Fruit fly (Drosophila melanogaster) whole organism, embryonic: ENCODE data around the gene Ts.

Experiments
- Aef1 ChIP-seq: fragments of 200-800 bp; sonication (Bioruptor generic); IDR thresholded peaks from 3 replicates; pipeline ENCODE4 v1.3.6; 2022; ENCODE audit warnings: missing biosample characterization, missing genetic modification characterization
- B-H1 ChIP-seq: fragments of 200-800 bp; sonication (Bioruptor generic); IDR thresholded peaks from 3 replicates; pipeline ENCODE4 v1.3.6; 2022; ENCODE audit warnings: missing biosample characterization, missing genetic modification characterization
- BtbVII ChIP-seq: fragments of 200-800 bp; sonication (Bioruptor generic); optimal IDR thresholded peaks from 3 replicates; lab custom pipeline; 2017; ENCODE audit warnings: missing biosample characterization, mild to moderate bottlenecking, missing genetic modification characterization
- CG10366 ChIP-seq: fragments of 200-800 bp; sonication (Bioruptor generic); IDR thresholded peaks from 2 replicates; pipeline ENCODE4 v1.3.6; 2022; ENCODE audit warnings: missing biosample characterization, missing genetic modification characterization
- CG10543 ChIP-seq: fragments of 200-800 bp; sonication (Bioruptor generic); optimal IDR thresholded peaks from 3 replicates; lab custom pipeline; 2017; ENCODE audit warnings: missing biosample characterization, mild to moderate bottlenecking, missing genetic modification characterization, moderate library complexity
- CG14965 ChIP-seq: fragments of 200-800 bp; sonication (Bioruptor generic); optimal IDR thresholded peaks from 2 replicates; lab custom pipeline; 2016; ENCODE audit warnings: missing biosample characterization, missing genetic modification characterization, borderline replicate concordance
- CG15479 ChIP-seq: fragments of 200-800 bp; sonication (Bioruptor generic); optimal IDR thresholded peaks from 3 replicates; lab custom pipeline; 2019; ENCODE audit warnings: missing biosample characterization, mild to moderate bottlenecking, missing genetic modification characterization, moderate library complexity
- CG16813 ChIP-seq: fragments of 200-800 bp; sonication (Bioruptor generic); IDR thresholded peaks from 3 replicates; pipeline ENCODE4 v1.3.6; 2022; ENCODE audit warnings: missing biosample characterization, missing genetic modification characterization; ENCODE audit not compliant: partially characterized antibody
- CG32532 ChIP-seq: fragments of 200-800 bp; sonication (Bioruptor generic); IDR thresholded peaks from 2 replicates; pipeline ENCODE4 v1.3.6; 2022; ENCODE audit warnings: missing biosample characterization, missing genetic modification characterization
- CG3281 ChIP-seq: fragments of 200-800 bp; sonication (Bioruptor generic); optimal IDR thresholded peaks from 3 replicates; lab custom pipeline; 2017; ENCODE audit warnings: missing biosample characterization, mild to moderate bottlenecking, missing genetic modification characterization
- CG34376 ChIP-seq: fragments of 200-800 bp; sonication (Bioruptor generic); optimal IDR thresholded peaks from 2 replicates; lab custom pipeline; 2018; ENCODE audit warnings: missing biosample characterization, mild to moderate bottlenecking, missing genetic modification characterization
- CG8388 ChIP-seq: fragments of 200-800 bp; sonication (Bioruptor generic); optimal IDR thresholded peaks from 2 replicates; lab custom pipeline; 2019; ENCODE audit warnings: missing biosample characterization, mild to moderate bottlenecking, missing genetic modification characterization, moderate library complexity
- CG9932 ChIP-seq: fragments of 200-800 bp; sonication (Bioruptor generic); IDR thresholded peaks from 2 replicates; pipeline ENCODE4 v1.3.6; 2022; ENCODE audit warnings: missing biosample characterization, missing genetic modification characterization
- CHES-1-like ChIP-seq: fragments of 200-800 bp; sonication (Bioruptor generic); optimal IDR thresholded peaks from 2 replicates; lab custom pipeline; 2016; ENCODE audit warnings: missing biosample characterization, missing genetic modification characterization
- CoRest ChIP-seq: fragments of 200-800 bp; sonication (Bioruptor generic); optimal IDR thresholded peaks from 3 replicates; lab custom pipeline; 2018; ENCODE audit warnings: missing biosample characterization, mild to moderate bottlenecking, missing genetic modification characterization, moderate library complexity
- Dbx ChIP-seq: fragments of 200-800 bp; sonication (Bioruptor generic); IDR thresholded peaks from 3 replicates; pipeline ENCODE4 v1.3.6; 2022; ENCODE audit warnings: missing biosample characterization, missing genetic modification characterization
- Dek ChIP-seq: fragments of 200-800 bp; sonication (Bioruptor generic); optimal IDR thresholded peaks from 3 replicates; lab custom pipeline; 2019; ENCODE audit warnings: missing biosample characterization, mild to moderate bottlenecking, missing genetic modification characterization, moderate library complexity
- Dll ChIP-seq: fragments of 200-800 bp; sonication (Bioruptor generic); IDR thresholded peaks from 4 replicates; pipeline ENCODE4 v1.3.6; 2022; ENCODE audit warnings: missing biosample characterization, missing genetic modification characterization; ENCODE audit not compliant: partially characterized antibody
- HHEX ChIP-seq: fragments of 200-800 bp; sonication (Bioruptor generic); optimal IDR thresholded peaks from 3 replicates; lab custom pipeline; 2017; ENCODE audit warnings: missing biosample characterization, mild to moderate bottlenecking, missing genetic modification characterization, missing genetic modification reagents
- HLH54F ChIP-seq: fragments of 200-800 bp; sonication (Bioruptor generic); optimal IDR thresholded peaks from 3 replicates; lab custom pipeline; 2016; ENCODE audit warnings: missing biosample characterization, missing genetic modification characterization
- HmgZ ChIP-seq: fragments of 200-800 bp; sonication (Bioruptor generic); optimal IDR thresholded peaks from 2 replicates; lab custom pipeline; 2018; ENCODE audit warnings: missing biosample characterization, mild to moderate bottlenecking, missing genetic modification characterization
- MESR4 ChIP-seq: fragments of 200-800 bp; sonication (Bioruptor generic); optimal IDR thresholded peaks from 2 replicates; lab custom pipeline; 2018; ENCODE audit warnings: missing biosample characterization, mild to moderate bottlenecking, missing genetic modification characterization, moderate library complexity
- Mad ChIP-seq: fragments of 200-800 bp; sonication (Bioruptor generic); optimal IDR thresholded peaks from 2 replicates; lab custom pipeline; 2016; ENCODE audit warnings: missing biosample characterization, missing genetic modification characterization
- Mes4 ChIP-seq: fragments of 200-800 bp; sonication (Bioruptor generic); optimal IDR thresholded peaks from 2 replicates; lab custom pipeline; 2016; ENCODE audit warnings: missing biosample characterization, missing genetic modification characterization
- NFAT ChIP-seq: fragments of 200-800 bp; sonication (Bioruptor generic); IDR thresholded peaks from 2 replicates; pipeline ENCODE4 v1.3.6; 2022; ENCODE audit warnings: missing biosample characterization, missing genetic modification characterization
- Opbp ChIP-seq: fragments of 200-800 bp; sonication (Bioruptor generic); IDR thresholded peaks from 3 replicates; pipeline ENCODE4 v1.3.6; 2022; ENCODE audit warnings: missing biosample characterization, missing genetic modification characterization; ENCODE audit not compliant: partially characterized antibody
- Pdp1 ChIP-seq, 2 experiments: fragments of 200-800 bp; sonication (Bioruptor generic); optimal IDR thresholded peaks; 3 replicates each; lab custom pipeline; 2016; ENCODE audit warnings: missing biosample characterization in 2 of 2, missing genetic modification characterization in 2 of 2, mild to moderate bottlenecking in 1 of 2, moderate library complexity in 1 of 2
- Side ChIP-seq: fragments of 200-800 bp; sonication (Bioruptor generic); optimal IDR thresholded peaks from 2 replicates; lab custom pipeline; 2016; ENCODE audit warnings: missing biosample characterization, missing genetic modification characterization
- Six4 ChIP-seq: fragments of 200-800 bp; sonication (Bioruptor generic); optimal IDR thresholded peaks from 2 replicates; lab custom pipeline; 2016; ENCODE audit warnings: missing biosample characterization, missing genetic modification characterization
- Xrp1 ChIP-seq: fragments of 200-800 bp; sonication (Bioruptor generic); IDR thresholded peaks from 2 replicates; pipeline ENCODE4 v1.3.6; 2022; ENCODE audit warnings: missing biosample characterization, missing genetic modification characterization
- ac ChIP-seq: fragments of 200-800 bp; sonication (Bioruptor generic); optimal IDR thresholded peaks from 3 replicates; lab custom pipeline; 2017; ENCODE audit warnings: missing biosample characterization, mild to moderate bottlenecking, missing genetic modification characterization
- cad ChIP-seq: fragments of >200 bp; optimal IDR thresholded peaks from 2 replicates; lab custom pipeline; 2017; ENCODE audit warnings: missing biosample characterization, missing genetic modification characterization
- croc ChIP-seq: fragments of 200-800 bp; sonication (Bioruptor generic); conservative IDR thresholded peaks from 3 replicates; pipeline ENCODE4 v1.3.6; 2022; ENCODE audit warnings: missing biosample characterization, missing genetic modification characterization
- crol ChIP-seq: fragments of 200-800 bp; sonication (Bioruptor generic); IDR thresholded peaks from 2 replicates; pipeline ENCODE4 v1.3.6; 2022; ENCODE audit warnings: missing biosample characterization, missing genetic modification characterization
- dpn ChIP-seq, 2 experiments: fragments of 200-800 bp; sonication (Bioruptor generic); optimal IDR thresholded peaks; 3 replicates each; lab custom pipeline; 2016; ENCODE audit warnings: missing biosample characterization in 2 of 2, missing genetic modification characterization in 2 of 2
- eyg ChIP-seq: fragments of 200-800 bp; sonication (Bioruptor generic); optimal IDR thresholded peaks from 3 replicates; lab custom pipeline; 2016; ENCODE audit warnings: missing biosample characterization, missing genetic modification characterization
- fru ChIP-seq: fragments of >200 bp; optimal IDR thresholded peaks from 2 replicates; lab custom pipeline; 2017
- gsb ChIP-seq: fragments of 200-800 bp; sonication (Bioruptor generic); IDR thresholded peaks from 2 replicates; pipeline ENCODE4 v1.3.6; 2022; ENCODE audit warnings: missing biosample characterization, missing genetic modification characterization
- lab ChIP-seq: fragments of 200-800 bp; sonication (Bioruptor generic); optimal IDR thresholded peaks from 3 replicates; lab custom pipeline; 2017; ENCODE audit warnings: missing biosample characterization, missing genetic modification characterization, mild to moderate bottlenecking, moderate library complexity, missing genetic modification reagents
- mirr ChIP-seq: fragments of 200-800 bp; sonication (Bioruptor generic); optimal IDR thresholded peaks from 3 replicates; lab custom pipeline; 2018; ENCODE audit warnings: missing biosample characterization, mild to moderate bottlenecking, missing genetic modification characterization
- nerfin-1 ChIP-seq: fragments of 200-800 bp; sonication (Bioruptor generic); optimal IDR thresholded peaks from 3 replicates; lab custom pipeline; 2019; ENCODE audit warnings: missing biosample characterization, mild to moderate bottlenecking, missing genetic modification characterization, moderate library complexity
- pnt ChIP-seq: fragments of 200-800 bp; sonication (Bioruptor generic); optimal IDR thresholded peaks from 3 replicates; lab custom pipeline; 2016; ENCODE audit warnings: missing biosample characterization, missing genetic modification characterization
- pzg ChIP-seq: fragments of 200-800 bp; sonication (Bioruptor generic); optimal IDR thresholded peaks from 3 replicates; lab custom pipeline; 2018; ENCODE audit warnings: missing biosample characterization, mild to moderate bottlenecking, missing genetic modification characterization, moderate library complexity
- row ChIP-seq: fragments of 200-800 bp; sonication (Bioruptor generic); IDR thresholded peaks from 3 replicates; pipeline ENCODE4 v1.3.6; 2022; ENCODE audit warnings: missing biosample characterization, missing genetic modification characterization
- sqz ChIP-seq: fragments of 200-800 bp; sonication (Bioruptor generic); optimal IDR thresholded peaks from 3 replicates; lab custom pipeline; 2018; ENCODE audit warnings: missing biosample characterization, mild to moderate bottlenecking, missing genetic modification characterization
- trh ChIP-seq: fragments of 200-800 bp; sonication (Bioruptor generic); optimal IDR thresholded peaks from 2 replicates; lab custom pipeline; 2016; ENCODE audit warnings: missing biosample characterization, missing genetic modification characterization
- yki ChIP-seq: fragments of >200 bp; optimal IDR thresholded peaks from 3 replicates; lab custom pipeline; 2018

Gene Ts

DNA sequence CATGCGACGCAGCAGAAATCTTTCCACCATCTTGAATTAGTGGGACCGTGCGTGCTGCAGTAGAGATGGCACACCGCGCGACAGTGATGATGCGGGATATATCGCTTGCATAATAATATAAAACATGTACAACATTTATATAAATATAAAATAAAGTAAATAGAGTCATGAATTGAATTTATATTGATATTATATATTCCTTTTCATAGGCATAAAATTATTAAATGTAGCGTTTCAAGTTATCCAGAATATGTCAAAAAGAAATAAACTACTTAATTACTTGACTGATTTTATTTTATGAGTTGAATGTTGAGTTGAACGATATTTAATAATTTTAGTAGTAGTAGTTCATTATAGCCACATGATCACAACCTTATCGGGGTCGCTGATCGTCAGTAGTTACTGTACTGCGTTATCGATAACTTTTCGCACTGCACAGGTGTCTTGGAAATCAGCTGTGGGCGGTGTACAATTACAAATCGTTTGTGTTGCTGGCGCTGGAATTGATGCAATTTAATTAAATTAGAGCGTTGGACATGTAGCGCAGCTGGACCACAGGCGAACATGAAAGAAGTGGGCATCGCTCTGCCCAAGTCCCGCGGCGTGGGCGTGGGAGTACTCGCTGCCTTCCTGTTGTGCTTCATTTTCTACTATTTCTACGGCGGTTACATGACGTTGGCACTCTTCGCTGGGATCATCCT is 18.4 kb upstream of the Ts start, which contains the start of the genes Chd1 and Bem46 (continued):
- TF ChIP-seq CG32532 (GFP tag; lab: Robert Waterston, UW) = peak; percentile 89
- TF ChIP-seq CG14965 (GFP tag; lab: Kevin White, UChicago) = no peak

DNA sequence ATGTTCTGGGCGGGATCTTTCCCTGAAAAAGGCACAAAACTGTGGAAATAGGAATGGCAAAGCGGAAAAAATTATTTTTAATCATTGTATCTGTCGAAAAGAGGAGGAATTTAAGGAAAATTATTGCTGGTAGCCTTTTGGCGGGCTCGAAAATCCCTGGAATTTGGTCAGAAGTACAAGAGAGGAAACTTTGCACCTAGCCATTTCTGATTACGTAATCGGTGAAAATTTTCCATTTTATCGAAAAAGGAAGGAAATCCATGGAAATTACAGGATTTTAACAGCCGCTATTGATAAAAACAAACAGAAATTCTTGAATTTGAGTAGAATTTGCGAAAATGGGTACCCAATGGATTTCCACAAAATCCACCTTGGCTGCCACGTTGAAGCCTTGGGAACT is 17.3 kb upstream of the Ts start:
- TF ChIP-seq Pdp1 (GFP tag; optimal IDR thresholded peaks at IDR 0.05; lab: Kevin White, UChicago) (peak in 1 of 2 experiments; percentile 92), CHES-1-like (GFP tag; lab: Kevin White, UChicago) (no peak), HHEX (GFP tag; lab: Kevin White, UChicago) (no peak), Xrp1 (GFP tag; lab: Robert Waterston, UW) (no peak)
- TF ChIP-seq, all 482 proteins: peak for 1

DNA sequence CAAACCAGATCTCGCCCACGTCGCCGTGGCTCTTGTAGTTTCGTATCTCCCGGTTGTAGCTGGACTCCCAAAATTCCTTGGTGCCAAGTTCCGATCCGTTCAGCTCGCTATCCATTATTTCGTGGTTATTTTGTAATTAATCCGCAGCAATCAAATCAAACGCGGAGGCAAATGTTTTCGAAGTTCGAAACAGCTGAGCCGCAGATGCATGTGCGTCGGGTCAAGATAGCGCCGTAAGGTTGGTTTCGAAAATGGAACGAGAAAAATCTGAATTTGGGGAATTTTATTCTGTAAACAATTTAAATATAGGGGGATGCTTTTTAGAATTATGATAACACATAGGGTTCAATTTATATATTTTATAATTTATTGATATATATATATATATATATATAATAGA is 9.7 kb upstream of the Ts start, which contains the start of gene CG9643:
Gene CG9643, minus strand, starts transcription at position 198 of the 400 bp plus-strand sequence.
- TF ChIP-seq CG34376 (GFP tag; lab: Kevin White, UChicago) (no peak), sqz (no peak), Dbx (GFP tag; lab: Robert Waterston, UW) (no peak), CoRest (tag; lab: Kevin White, UChicago) (no peak), ac (GFP tag; lab: Kevin White, UChicago) (no peak), yki (no peak), cad (GFP tag; lab: Kevin White, UChicago) (no peak), mirr (no peak), BtbVII (no peak), Opbp (GFP tag; lab: Robert Waterston, UW) (no peak), dpn (GFP tag; optimal IDR thresholded peaks at IDR 0.05; lab: Kevin White, UChicago) (no peak), row (0 out of 3 replicates have a peak, but pooled peaks have one; percentile 18), B-H1 (GFP tag; lab: Robert Waterston, UW) (no peak), lab (GFP tag; lab: Kevin White, UChicago) (no peak), gsb (GFP tag; lab: Robert Waterston, UW) (no peak), MESR4 (GFP tag; lab: Kevin White, UChicago) (peak; percentile 61), CHES-1-like (GFP tag; lab: Kevin White, UChicago) (no peak), CG3281 (GFP tag; lab: Kevin White, UChicago) (no peak), HLH54F (GFP tag; lab: Kevin White, UChicago) (no peak), CG10366 (GFP tag; lab: Robert Waterston, UW) (no peak), fru (lab: Kevin White, UChicago) (no peak), Dek (tag; lab: Kevin White, UChicago) (no peak), CG8388 (GFP tag; lab: Kevin White, UChicago) (no peak), trh (no peak), Mes4 (GFP tag; lab: Kevin White, UChicago) (no peak), nerfin-1 (tag; lab: Kevin White, UChicago) (no peak), CG10543 (GFP tag; lab: Kevin White, UChicago) (no peak), pzg (GFP tag; lab: Kevin White, UChicago) (peak; percentile 83), CG16813 (GFP tag; lab: Robert Waterston, UW) (no peak), pnt (GFP tag; lab: Kevin White, UChicago) (no peak), Side (GFP tag; lab: Kevin White, UChicago) (no peak), eyg (GFP tag; lab: Kevin White, UChicago) (no peak), Mad (no peak), CG15479 (GFP tag; lab: Kevin White, UChicago) (no peak), croc (GFP tag; lab: Robert Waterston, UW) (no peak), NFAT (GFP tag; lab: Robert Waterston, UW) (no peak), HmgZ (tag; lab: Kevin White, UChicago) (peak; percentile 7), Aef1 (GFP tag; lab: Robert Waterston, UW) (no peak), crol (no peak), Six4 (GFP tag; lab: Kevin White, UChicago) (no peak), Dll (GFP tag; lab: Robert Waterston, UW) (0 out of 4 replicates have a peak, but pooled peaks have one; percentile 43), CG9932 (GFP tag; lab: Robert Waterston, UW) (no peak)
